Worm (Caenorhabditis elegans) whole organism, midembryonic: Measurements from ENCODE around the gene clec-251.

Source experiments
- cog-1 ChIP-seq: sonication (generic microtip); optimal IDR thresholded peaks from 2 replicates; lab custom pipeline; 2016; ENCODE audit warnings: missing genetic modification characterization, missing compliant biosample characterization
- flt-1 ChIP-seq: fragments of 200-800 bp; sonication (Bioruptor generic); IDR thresholded peaks from 2 replicates; pipeline ENCODE4 v1.3.6; 2022; ENCODE audit warnings: missing genetic modification characterization, missing compliant biosample characterization
- ref-1 ChIP-seq: fragments of 200-800 bp; sonication (Bioruptor generic); conservative IDR thresholded peaks from 2 replicates; pipeline ENCODE4 v1.3.6; 2022; ENCODE audit warnings: missing genetic modification reagents, missing genetic modification characterization, missing compliant biosample characterization

ce11 chrV:18709203-18709860 is 37.5 kb downstream of the clec-251 start, which contains the start of gene Y17D7C.6:
- TF ChIP-seq ref-1 (GFP tag; lab: Robert Waterston, UW): no peak
- no peak for TF ChIP-seq flt-1 (GFP tag; lab: Robert Waterston, UW)
- TF ChIP-seq cog-1 (tag; lab: Kevin White, UChicago): no peak
